ENCODE assay signal across 4 fruit fly cellular contexts in genomic region chr2L:5070797-5071579, dm6.
A peak's percentile ranks its signal among the peaks of the same experiment; 100 is the strongest.
TF ChIP-seq lines count a peak whose summit lies in the region.

RpL37A (plus strand) TSS chr2L:5070957.

TF ChIP-seq in whole organism, adult, 20 proteins besides CTCF, POLR2A, EP300 and RAD21 (continued from another document):
- TF ChIP-seq Clk (GFP tag; optimal IDR thresholded peaks at IDR 0.05; lab: Kevin White, UChicago): peak; percentile 61
- TF ChIP-seq Crg-1 (GFP tag; optimal IDR thresholded peaks at IDR 0.05; lab: Kevin White, UChicago): peak; percentile 73

TF ChIP-seq in whole organism, embryonic, 481 proteins besides CTCF, POLR2A, EP300 and RAD21 (continued from another document and continues in another):
- no peak for TF ChIP-seq jigr1 (GFP tag; IDR thresholded peaks at IDR 0.05; lab: Robert Waterston, UW)
- peak; percentile 47 for TF ChIP-seq CG9609 (GFP tag; optimal IDR thresholded peaks at IDR 0.05; lab: Kevin White, UChicago)
- TF ChIP-seq eyg (GFP tag; optimal IDR thresholded peaks at IDR 0.05; lab: Kevin White, UChicago): peak; percentile 83
- peak; percentile 30 for TF ChIP-seq tup (GFP tag; optimal IDR thresholded peaks at IDR 0.05; lab: Kevin White, UChicago)
- TF ChIP-seq usp (GFP tag; optimal IDR thresholded peaks at IDR 0.05; lab: Kevin White, UChicago): no peak
- TF ChIP-seq CG14860 (GFP tag; IDR thresholded peaks at IDR 0.05; lab: Robert Waterston, UW; ENCODE audit: partially characterized antibody): no peak
- peak; percentile 81 for TF ChIP-seq CG10543 (GFP tag; optimal IDR thresholded peaks at IDR 0.05; lab: Kevin White, UChicago)
- TF ChIP-seq Atf6 (GFP tag; IDR thresholded peaks at IDR 0.05; lab: Robert Waterston, UW): peak; percentile 78
- TF ChIP-seq salm (tag; optimal IDR thresholded peaks at IDR 0.05; lab: Kevin White, UChicago): peak; percentile 74
- TF ChIP-seq Lpt (GFP tag; optimal IDR thresholded peaks at IDR 0.05; lab: Kevin White, UChicago): no peak
- peak; percentile 78 for TF ChIP-seq CG12071 (GFP tag; optimal IDR thresholded peaks at IDR 0.05; lab: Kevin White, UChicago)
- TF ChIP-seq cwo (GFP tag; optimal IDR thresholded peaks at IDR 0.05; lab: Kevin White, UChicago): peak; percentile 54
- peak; percentile 62 for TF ChIP-seq CG16863 (GFP tag; optimal IDR thresholded peaks at IDR 0.05; lab: Kevin White, UChicago)
- TF ChIP-seq Fer3 (tag; optimal IDR thresholded peaks at IDR 0.05; lab: Kevin White, UChicago): peak; percentile 79
- TF ChIP-seq CG6854 (GFP tag; optimal IDR thresholded peaks at IDR 0.05; lab: Kevin White, UChicago): peak; percentile 84
- peak; percentile 69 for TF ChIP-seq CG18262 (tag; optimal IDR thresholded peaks at IDR 0.05; lab: Kevin White, UChicago)
- peak in 1 of 2 experiments; percentile 71 for TF ChIP-seq bsh (GFP tag; optimal IDR thresholded peaks at IDR 0.05; lab: Kevin White, UChicago)
- TF ChIP-seq CG17802 (tag; optimal IDR thresholded peaks at IDR 0.05; lab: Kevin White, UChicago): peak; percentile 68
- peak; percentile 65 for TF ChIP-seq CG17385 (GFP tag; optimal IDR thresholded peaks at IDR 0.05; lab: Kevin White, UChicago)
- TF ChIP-seq CG10267 (tag; optimal IDR thresholded peaks at IDR 0.05; lab: Kevin White, UChicago): peak; percentile 83
- peak; percentile 69 for TF ChIP-seq CG8924 (tag; optimal IDR thresholded peaks at IDR 0.05; lab: Kevin White, UChicago)
- peak; percentile 88 for TF ChIP-seq gro (GFP tag; optimal IDR thresholded peaks at IDR 0.05; lab: Kevin White, UChicago)
- peak; percentile 91 for TF ChIP-seq Mad (GFP tag; optimal IDR thresholded peaks at IDR 0.05; lab: Kevin White, UChicago)
- TF ChIP-seq CG10321 (GFP tag; IDR thresholded peaks at IDR 0.05; lab: Robert Waterston, UW): peak; percentile 58; the same call in 1 of the 2 replicates
- peak; percentile 53 for TF ChIP-seq CG30020 (tag; optimal IDR thresholded peaks at IDR 0.05; lab: Kevin White, UChicago)
- TF ChIP-seq nerfin-2 (GFP tag; IDR thresholded peaks at IDR 0.05; lab: Robert Waterston, UW; ENCODE audit: partially characterized antibody): no peak
- peak; percentile 75 for TF ChIP-seq pfk (GFP tag; optimal IDR thresholded peaks at IDR 0.05; lab: Kevin White, UChicago)
- TF ChIP-seq CG11085 (GFP tag; IDR thresholded peaks at IDR 0.05; lab: Robert Waterston, UW): peak; percentile 62; the same call in 1 of the 2 replicates
- TF ChIP-seq fd102C (GFP tag; optimal IDR thresholded peaks at IDR 0.05; lab: Kevin White, UChicago): peak; percentile 60
- peak; percentile 64 for TF ChIP-seq CG6683 (GFP tag; optimal IDR thresholded peaks at IDR 0.05; lab: Kevin White, UChicago)
- peak; percentile 92 for TF ChIP-seq her (GFP tag; optimal IDR thresholded peaks at IDR 0.05; lab: Kevin White, UChicago)
- TF ChIP-seq Opbp (GFP tag; IDR thresholded peaks at IDR 0.05; lab: Robert Waterston, UW; ENCODE audit: partially characterized antibody): peak; percentile 48; the same call in 1 of the 3 replicates
- TF ChIP-seq Atf3 (GFP tag; optimal IDR thresholded peaks at IDR 0.05; lab: Kevin White, UChicago): no peak
- peak; percentile 72 for TF ChIP-seq disco-r (GFP tag; optimal IDR thresholded peaks at IDR 0.05; lab: Kevin White, UChicago)
- TF ChIP-seq CG18599 (GFP tag; optimal IDR thresholded peaks at IDR 0.05; lab: Kevin White, UChicago): peak; percentile 88
- peak; percentile 65 for TF ChIP-seq CG42726 (GFP tag; IDR thresholded peaks at IDR 0.05; lab: Robert Waterston, UW; ENCODE audit: partially characterized antibody)
- TF ChIP-seq nau (GFP tag; optimal IDR thresholded peaks at IDR 0.05; lab: Kevin White, UChicago): peak; percentile 87
- peak; percentile 60 for TF ChIP-seq Nf-YA (GFP tag; IDR thresholded peaks at IDR 0.05; lab: Robert Waterston, UW)
- TF ChIP-seq br (optimal IDR thresholded peaks at IDR 0.05; lab: Kevin White, UChicago): no peak
- peak; percentile 57 for TF ChIP-seq ttk (GFP tag; IDR thresholded peaks at IDR 0.05; lab: Robert Waterston, UW)
- peak; percentile 59 for TF ChIP-seq ac (GFP tag; optimal IDR thresholded peaks at IDR 0.05; lab: Kevin White, UChicago)
- TF ChIP-seq shn (GFP tag; optimal IDR thresholded peaks at IDR 0.05; lab: Kevin White, UChicago): peak; percentile 47

TF ChIP-seq in whole organism, prepupa, 60 proteins besides CTCF, POLR2A, EP300 and RAD21 (continued from another document):
- TF ChIP-seq CG6163 (GFP tag; IDR thresholded peaks at IDR 0.05; lab: Robert Waterston, UW): peak; percentile 85
- no peak for TF ChIP-seq CG6276 (GFP tag; optimal IDR thresholded peaks at IDR 0.05; lab: Kevin White, UChicago)
- TF ChIP-seq dsx (GFP tag; optimal IDR thresholded peaks at IDR 0.05; lab: Kevin White, UChicago; ENCODE audit: poor library complexity, severe bottlenecking): no peak
- peak; percentile 62 for TF ChIP-seq CG3032 (tag; optimal IDR thresholded peaks at IDR 0.05; lab: Kevin White, UChicago)
- TF ChIP-seq CG32006 (GFP tag; optimal IDR thresholded peaks at IDR 0.05; lab: Kevin White, UChicago): no peak
- TF ChIP-seq CG15336 (GFP tag; IDR thresholded peaks at IDR 0.05; lab: Robert Waterston, UW): no peak
- peak; percentile 49 for TF ChIP-seq CG6792 (GFP tag; optimal IDR thresholded peaks at IDR 0.05; lab: Kevin White, UChicago)
- TF ChIP-seq salr (GFP tag; optimal IDR thresholded peaks at IDR 0.05; lab: Kevin White, UChicago): peak in 1 of 2 experiments; percentile 47
- TF ChIP-seq pdm3 (GFP tag; optimal IDR thresholded peaks at IDR 0.05; lab: Kevin White, UChicago): no peak
- TF ChIP-seq Hr39 (GFP tag; optimal IDR thresholded peaks at IDR 0.05; lab: Kevin White, UChicago): peak; percentile 60
- TF ChIP-seq acj6 (GFP tag; optimal IDR thresholded peaks at IDR 0.05; lab: Kevin White, UChicago): peak; percentile 53
- TF ChIP-seq Gug (GFP tag; IDR thresholded peaks at IDR 0.05; lab: Robert Waterston, UW): no peak
- TF ChIP-seq CG8119 (GFP tag; IDR thresholded peaks at IDR 0.05; lab: Robert Waterston, UW): peak; percentile 16; the same call in 1 of the 3 replicates
- TF ChIP-seq CG11294 (GFP tag; IDR thresholded peaks at IDR 0.05; lab: Robert Waterston, UW): peak; percentile 7; the same call in 1 of the 2 replicates
- peak; percentile 75 for TF ChIP-seq fd85E (GFP tag; optimal IDR thresholded peaks at IDR 0.05; lab: Kevin White, UChicago)
- peak; percentile 56 for TF ChIP-seq vri (GFP tag; optimal IDR thresholded peaks at IDR 0.05; lab: Kevin White, UChicago)
- peak; percentile 70 for TF ChIP-seq CG9139 (GFP tag; optimal IDR thresholded peaks at IDR 0.05; lab: Kevin White, UChicago)
- TF ChIP-seq achi (GFP tag; optimal IDR thresholded peaks at IDR 0.05; lab: Kevin White, UChicago): peak; percentile 53
- TF ChIP-seq CG6854 (GFP tag; optimal IDR thresholded peaks at IDR 0.05; lab: Kevin White, UChicago): peak; percentile 94
- no peak for TF ChIP-seq Hr4 (GFP tag; optimal IDR thresholded peaks at IDR 0.05; lab: Kevin White, UChicago)
- peak; percentile 99 for TF ChIP-seq CG10669 (GFP tag; optimal IDR thresholded peaks at IDR 0.05; lab: Kevin White, UChicago)
- TF ChIP-seq dac (GFP tag; optimal IDR thresholded peaks at IDR 0.05; lab: Kevin White, UChicago): no peak
- TF ChIP-seq Hr38 (GFP tag; optimal IDR thresholded peaks at IDR 0.05; lab: Kevin White, UChicago): no peak
- TF ChIP-seq CG10631 (GFP tag; optimal IDR thresholded peaks at IDR 0.05; lab: Kevin White, UChicago): no peak
- peak; percentile 73 for TF ChIP-seq esn (GFP tag; optimal IDR thresholded peaks at IDR 0.05; lab: Kevin White, UChicago)
- TF ChIP-seq Sox14 (GFP tag; optimal IDR thresholded peaks at IDR 0.05; lab: Kevin White, UChicago): peak; percentile 33
- peak; percentile 82 for TF ChIP-seq topi (GFP tag; optimal IDR thresholded peaks at IDR 0.05; lab: Kevin White, UChicago)
- TF ChIP-seq CG16779 (tag; optimal IDR thresholded peaks at IDR 0.05; lab: Kevin White, UChicago): peak; percentile 69
- peak; percentile 40 for TF ChIP-seq OdsH (GFP tag; optimal IDR thresholded peaks at IDR 0.05; lab: Kevin White, UChicago)
- no peak for TF ChIP-seq Ets96B (tag; optimal IDR thresholded peaks at IDR 0.05; lab: Kevin White, UChicago)
- TF ChIP-seq ss (GFP tag; optimal IDR thresholded peaks at IDR 0.05; lab: Kevin White, UChicago): peak; percentile 59 to 81
- TF ChIP-seq cyc (GFP tag; optimal IDR thresholded peaks at IDR 0.05; lab: Kevin White, UChicago): peak; percentile 71
- TF ChIP-seq CG11902 (GFP tag; optimal IDR thresholded peaks at IDR 0.05; lab: Kevin White, UChicago): no peak
- peak; percentile 79 for TF ChIP-seq net (GFP tag; optimal IDR thresholded peaks at IDR 0.05; lab: Kevin White, UChicago)
- peak; percentile 27 for TF ChIP-seq CG8632 (GFP tag; optimal IDR thresholded peaks at IDR 0.05; lab: Kevin White, UChicago)
- peak; percentile 71 for TF ChIP-seq fkh (GFP tag; optimal IDR thresholded peaks at IDR 0.05; lab: Kevin White, UChicago)
- peak; percentile 68 for TF ChIP-seq CG34406 (GFP tag; optimal IDR thresholded peaks at IDR 0.05; lab: Kevin White, UChicago)
- no peak for TF ChIP-seq CG4318 (GFP tag; optimal IDR thresholded peaks at IDR 0.05; lab: Kevin White, UChicago)
- no peak for TF ChIP-seq Lpt (GFP tag; optimal IDR thresholded peaks at IDR 0.05; lab: Kevin White, UChicago)
- no peak for TF ChIP-seq Sox15 (GFP tag; optimal IDR thresholded peaks at IDR 0.05; lab: Kevin White, UChicago)

TF ChIP-seq in whole organism, wandering third instar larva, 38 proteins besides CTCF, POLR2A, EP300 and RAD21 (continued from another document):
- peak in 1 of 2 experiments; percentile 62 for TF ChIP-seq foxo (GFP tag; optimal IDR thresholded peaks at IDR 0.05; lab: Kevin White, UChicago)
- peak; percentile 19 for TF ChIP-seq Dif (GFP tag; optimal IDR thresholded peaks at IDR 0.05; lab: Kevin White, UChicago; ENCODE audit: partially characterized antibody)
- TF ChIP-seq Vsx2 (GFP tag; optimal IDR thresholded peaks at IDR 0.05; lab: Kevin White, UChicago; ENCODE audit: partially characterized antibody): peak; percentile 38
- peak; percentile 12 for TF ChIP-seq Hnf4 (GFP tag; optimal IDR thresholded peaks at IDR 0.05; lab: Kevin White, UChicago)
- peak; percentile 69 for TF ChIP-seq CG9705 (GFP tag; optimal IDR thresholded peaks at IDR 0.05; lab: Kevin White, UChicago)
- peak; percentile 52 for TF ChIP-seq fru (GFP tag; optimal IDR thresholded peaks at IDR 0.05; lab: Kevin White, UChicago)
